Worm (Caenorhabditis elegans) whole organism, late embryonic: ENCODE data around the gene T10D4.11.

Source experiments
- C08G9.2 ChIP-seq: sonication (generic microtip); optimal IDR thresholded peaks from 2 replicates; lab custom pipeline; 2016; ENCODE audit warnings: mild to moderate bottlenecking, missing genetic modification characterization, moderate library complexity, missing compliant biosample characterization
- K02D7.2 ChIP-seq: sonication (generic microtip); optimal IDR thresholded peaks from 2 replicates; lab custom pipeline; 2017; ENCODE audit warnings: mild to moderate bottlenecking, missing genetic modification characterization, missing compliant biosample characterization
- K09A11.1 ChIP-seq: sonication (generic microtip); optimal IDR thresholded peaks from 2 replicates; lab custom pipeline; 2017; ENCODE audit warnings: antibody characterized with exemption, mild to moderate bottlenecking, missing genetic modification characterization, missing compliant biosample characterization; ENCODE audit not compliant: insufficient read depth
- Y22D7AL.16 ChIP-seq: sonication (generic microtip); optimal IDR thresholded peaks from 2 replicates; lab custom pipeline; 2016; ENCODE audit warnings: missing genetic modification characterization, missing compliant biosample characterization
- ahr-1 ChIP-seq: sonication (generic microtip); optimal IDR thresholded peaks from 2 replicates; lab custom pipeline; 2016; ENCODE audit warnings: missing genetic modification characterization, missing compliant biosample characterization
- ama-1 ChIP-seq: fragments of 150-350 bp; optimal IDR thresholded peaks from 2 replicates; lab custom pipeline; 2014
- ceh-14 ChIP-seq: sonication (generic microtip); optimal IDR thresholded peaks from 2 replicates; lab custom pipeline; 2016; ENCODE audit warnings: missing genotype, missing genetic modification characterization, missing compliant biosample characterization
- ceh-22 ChIP-seq: sonication (generic microtip); optimal IDR thresholded peaks from 2 replicates; lab custom pipeline; 2017; ENCODE audit warnings: missing biosample characterization, missing genetic modification characterization
- ceh-24 ChIP-seq: sonication (generic microtip); optimal IDR thresholded peaks from 2 replicates; lab custom pipeline; 2016; ENCODE audit warnings: mild to moderate bottlenecking, missing genetic modification characterization, missing compliant biosample characterization
- ceh-9 ChIP-seq: sonication (generic microtip); optimal IDR thresholded peaks from 2 replicates; lab custom pipeline; 2016; ENCODE audit warnings: mild to moderate bottlenecking, missing genetic modification characterization, inconsistent platforms, missing compliant biosample characterization
- che-1 ChIP-seq: sonication (generic microtip); optimal IDR thresholded peaks from 2 replicates; lab custom pipeline; 2016; ENCODE audit warnings: mild to moderate bottlenecking, missing genetic modification characterization, missing compliant biosample characterization
- elt-4 ChIP-seq: sonication (generic microtip); optimal IDR thresholded peaks from 2 replicates; lab custom pipeline; 2016; ENCODE audit warnings: missing genetic modification characterization, missing compliant biosample characterization
- ets-4 ChIP-seq: sonication (generic microtip); optimal IDR thresholded peaks from 2 replicates; lab custom pipeline; 2016; ENCODE audit warnings: missing genetic modification characterization, missing compliant biosample characterization
- eyg-1 ChIP-seq: sonication (generic microtip); optimal IDR thresholded peaks from 2 replicates; lab custom pipeline; 2016; ENCODE audit warnings: missing genotype, missing genetic modification characterization, missing compliant biosample characterization
- fax-1 ChIP-seq: sonication (generic microtip); optimal IDR thresholded peaks from 2 replicates; lab custom pipeline; 2016; ENCODE audit warnings: missing genotype, missing genetic modification characterization, missing compliant biosample characterization
- gmeb-2 ChIP-seq: sonication (generic microtip); optimal IDR thresholded peaks from 2 replicates; lab custom pipeline; 2016; ENCODE audit warnings: missing genetic modification characterization, inconsistent platforms, missing compliant biosample characterization
- madf-2 ChIP-seq: sonication (generic microtip); optimal IDR thresholded peaks from 2 replicates; lab custom pipeline; 2017; ENCODE audit warnings: missing genetic modification characterization, missing compliant biosample characterization
- nfya-1 ChIP-seq: sonication (generic microtip); optimal IDR thresholded peaks from 2 replicates; lab custom pipeline; 2017; ENCODE audit warnings: missing genetic modification characterization, mild to moderate bottlenecking, missing compliant biosample characterization, antibody characterized with exemption, moderate library complexity
- nhr-232 ChIP-seq: sonication (generic microtip); optimal IDR thresholded peaks from 2 replicates; lab custom pipeline; 2016; ENCODE audit warnings: missing genetic modification characterization, missing compliant biosample characterization
- pat-9 ChIP-seq: fragments of 200-800 bp; sonication (Bioruptor generic); optimal IDR thresholded peaks from 2 replicates; lab custom pipeline; 2018; ENCODE audit warnings: mild to moderate bottlenecking, missing genetic modification characterization, moderate library complexity, missing compliant biosample characterization
- pros-1 ChIP-seq: fragments of 150-350 bp; optimal IDR thresholded peaks from 2 replicates; lab custom pipeline; 2014; ENCODE audit warnings: missing biosample characterization, missing genetic modification reagents, missing genetic modification characterization
- ref-2 ChIP-seq: sonication (generic microtip); optimal IDR thresholded peaks from 2 replicates; lab custom pipeline; 2016; ENCODE audit warnings: missing genetic modification characterization, missing compliant biosample characterization
- tbx-7 ChIP-seq: sonication (generic microtip); optimal IDR thresholded peaks from 2 replicates; lab custom pipeline; 2016; ENCODE audit warnings: missing genotype, missing genetic modification characterization, missing compliant biosample characterization
- ttx-3 ChIP-seq: sonication (generic microtip); optimal IDR thresholded peaks from 2 replicates; lab custom pipeline; 2016; ENCODE audit warnings: missing genetic modification reagents, missing genetic modification characterization, missing compliant biosample characterization
- unc-3 ChIP-seq, 2 experiments: fragments of 200-800 bp in 1 of 2; sonication (Bioruptor generic) in 1 of 2; sonication (generic microtip) in 1 of 2; conservative IDR thresholded peaks in 1 of 2; optimal IDR thresholded peaks in 1 of 2; 2 replicates each; pipeline versions ENCODE4 v1.3.6 to Lab custom; 2016 to 2022; ENCODE audit warnings: missing compliant biosample characterization in 2 of 2, missing genetic modification characterization in 2 of 2, missing genetic modification reagents in 1 of 2
- unc-86 ChIP-seq: sonication (generic microtip); optimal IDR thresholded peaks from 2 replicates; lab custom pipeline; 2016; ENCODE audit warnings: missing genetic modification characterization, missing compliant biosample characterization

T10D4.11 gene

DNA sequence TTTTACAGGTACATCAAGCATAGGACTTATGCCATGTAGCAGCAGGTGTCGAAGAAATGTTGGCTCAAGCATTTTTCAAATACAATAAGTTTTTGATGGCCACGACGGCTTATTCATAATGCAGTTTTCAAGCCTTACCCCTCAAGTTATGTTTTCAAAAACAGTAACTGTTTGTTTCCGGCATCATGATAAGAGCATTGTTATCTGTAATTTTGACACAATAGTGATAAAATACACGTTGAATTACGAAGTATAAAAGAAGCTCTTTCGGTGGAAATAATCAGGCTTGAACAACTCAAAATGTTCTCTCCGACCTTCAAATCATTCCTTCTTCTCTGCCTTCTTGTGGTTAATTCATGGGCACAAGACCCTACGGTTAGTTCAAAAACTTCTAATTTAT is 47.4 kb downstream of the T10D4.11 start, which contains the start of gene clec-121:
Gene clec-121, plus strand, starts transcription at position 301 of the 400 bp plus-strand sequence.
- TF ChIP-seq nhr-232 (no peak), ttx-3 (tag; lab: Kevin White, UChicago) (no peak), Y22D7AL.16 (no peak), unc-3 (GFP tag; conservative IDR thresholded peaks at IDR 0.05; lab: Robert Waterston, UW) (no peak), unc-3 (tag; optimal IDR thresholded peaks at IDR 0.05; lab: Kevin White, UChicago) (no peak), nfya-1 (no peak), tbx-7 (no peak), elt-4 (tag; lab: Kevin White, UChicago) (no peak), unc-86 (tag; lab: Kevin White, UChicago) (no peak), C08G9.2 (tag; lab: Kevin White, UChicago) (no peak), pros-1 (tag; lab: Kevin White, UChicago) (no peak), ahr-1 (tag; lab: Kevin White, UChicago) (no peak), ets-4 (tag; lab: Kevin White, UChicago) (no peak), ceh-9 (tag; lab: Kevin White, UChicago) (no peak), ama-1 (lab: Kevin White, UChicago) (no peak), gmeb-2 (tag; lab: Kevin White, UChicago) (no peak), K09A11.1 (tag; lab: Kevin White, UChicago) (no peak), K02D7.2 (no peak)
- TF ChIP-seq, all 69 proteins: peak for 0

DNA sequence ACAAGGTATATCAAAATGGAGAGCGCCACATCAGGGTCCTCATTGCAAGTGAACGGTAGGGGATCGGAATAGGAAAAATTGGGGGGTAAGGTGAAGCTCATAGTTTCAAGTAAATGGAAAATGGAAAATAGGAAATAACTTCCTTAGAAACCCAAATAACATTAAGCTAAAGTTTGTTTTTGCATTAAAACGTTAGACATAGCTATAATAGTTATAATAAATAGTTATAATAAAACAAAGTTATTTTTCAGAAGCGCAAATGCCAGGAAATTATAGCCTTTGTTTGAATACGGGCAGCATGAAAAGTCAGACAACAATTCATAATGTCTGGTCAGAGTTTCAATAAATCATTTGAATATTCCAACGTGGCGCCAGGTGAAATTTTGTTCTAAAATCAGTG is 48.9 kb downstream of the T10D4.11 start, which contains the start of gene srg-24:
Gene srg-24, minus strand, starts transcription at position 101 of the 400 bp plus-strand sequence.
- TF ChIP-seq unc-3 (GFP tag; conservative IDR thresholded peaks at IDR 0.05; lab: Robert Waterston, UW) (no peak), unc-3 (tag; optimal IDR thresholded peaks at IDR 0.05; lab: Kevin White, UChicago) (no peak), tbx-7 (no peak), fax-1 (tag; lab: Kevin White, UChicago) (no peak), ceh-22 (tag; lab: Kevin White, UChicago) (no peak), madf-2 (tag; lab: Kevin White, UChicago) (no peak), ref-2 (tag; lab: Kevin White, UChicago) (no peak), pat-9 (no peak), eyg-1 (tag; lab: Kevin White, UChicago) (no peak), ceh-24 (no peak), ceh-14 (tag; lab: Kevin White, UChicago) (no peak), K02D7.2 (no peak), nhr-232 (no peak), che-1 (tag; lab: Kevin White, UChicago) (no peak)
